Worm (Caenorhabditis elegans) whole organism, L3 larva: ENCODE data around the gene lim-6.

ENCODE experiments used
- ZK546.5 ChIP-seq: sonication (generic microtip); optimal IDR thresholded peaks from 2 replicates; lab custom pipeline; 2017; ENCODE audit warnings: missing biosample characterization, missing genetic modification characterization
- ama-1 ChIP-seq: fragments of 150-350 bp; optimal IDR thresholded peaks from 2 replicates; lab custom pipeline; 2018
- ceh-28 ChIP-seq: fragments of 150-350 bp; optimal IDR thresholded peaks from 2 replicates; lab custom pipeline; 2014; ENCODE audit warnings: missing biosample characterization, missing genetic modification reagents, missing genetic modification characterization
- egl-27 ChIP-seq: sonication (generic microtip); optimal IDR thresholded peaks from 4 replicates; lab custom pipeline; 2017; ENCODE audit warnings: missing biosample characterization, missing genetic modification reagents, missing genetic modification characterization
- egl-5 ChIP-seq: fragments of 150-350 bp; optimal IDR thresholded peaks from 2 replicates; lab custom pipeline; 2017; ENCODE audit warnings: missing biosample characterization, missing genetic modification reagents, missing genetic modification characterization, inconsistent platforms
- elt-2 ChIP-seq: sonication (generic microtip); optimal IDR thresholded peaks from 2 replicates; lab custom pipeline; 2016; ENCODE audit warnings: missing genetic modification reagents, mild to moderate bottlenecking, missing genetic modification characterization, missing compliant biosample characterization
- hmg-11 ChIP-seq: sonication (generic microtip); optimal IDR thresholded peaks from 2 replicates; lab custom pipeline; 2016; ENCODE audit warnings: missing genetic modification characterization, missing compliant biosample characterization
- jun-1 ChIP-seq: fragments of 150-350 bp; optimal IDR thresholded peaks from 2 replicates; lab custom pipeline; 2014; ENCODE audit warnings: missing biosample characterization, missing genetic modification reagents, missing genetic modification characterization
- lin-39 ChIP-seq: fragments of 150-350 bp; optimal IDR thresholded peaks from 2 replicates; lab custom pipeline; 2018; ENCODE audit warnings: missing biosample characterization, missing genetic modification reagents, missing genetic modification characterization
- lsy-12 ChIP-seq: sonication (generic microtip); optimal IDR thresholded peaks from 2 replicates; lab custom pipeline; 2016; ENCODE audit warnings: mild to moderate bottlenecking, missing genetic modification characterization, missing compliant biosample characterization
- mdl-1 ChIP-seq: fragments of 150-350 bp; optimal IDR thresholded peaks from 2 replicates; lab custom pipeline; 2014; ENCODE audit warnings: missing biosample characterization, missing genetic modification characterization
- mml-1 ChIP-seq: fragments of 150-350 bp; sonication (generic microtip); optimal IDR thresholded peaks from 3 replicates; lab custom pipeline; 2014; ENCODE audit warnings: missing biosample characterization, missing genetic modification characterization
- nfya-1 ChIP-seq: sonication (generic microtip); optimal IDR thresholded peaks from 2 replicates; lab custom pipeline; 2017; ENCODE audit warnings: missing genetic modification characterization, mild to moderate bottlenecking, missing compliant biosample characterization, antibody characterized with exemption, moderate library complexity; ENCODE audit not compliant: insufficient read depth
- nhr-11 ChIP-seq: fragments of 150-350 bp; optimal IDR thresholded peaks from 2 replicates; lab custom pipeline; 2014; ENCODE audit warnings: missing biosample characterization, missing genetic modification characterization
- nhr-237 ChIP-seq: fragments of 150-350 bp; optimal IDR thresholded peaks from 2 replicates; lab custom pipeline; 2014; ENCODE audit warnings: missing biosample characterization, missing genetic modification characterization
- nhr-67 ChIP-seq: fragments of 150-350 bp; optimal IDR thresholded peaks from 2 replicates; lab custom pipeline; 2014; ENCODE audit warnings: missing biosample characterization, missing genetic modification characterization
- nhr-76 ChIP-seq: fragments of 150-350 bp; sonication (generic microtip); optimal IDR thresholded peaks from 5 replicates; lab custom pipeline; 2014; ENCODE audit warnings: missing biosample characterization, missing genetic modification characterization
- nhr-77 ChIP-seq: fragments of 150-350 bp; optimal IDR thresholded peaks from 2 replicates; lab custom pipeline; 2014; ENCODE audit warnings: missing biosample characterization, missing genetic modification characterization
- pha-4 ChIP-seq: fragments of 150-350 bp; optimal IDR thresholded peaks from 2 replicates; lab custom pipeline; 2014; ENCODE audit warnings: missing biosample characterization, missing genetic modification reagents, missing genetic modification characterization
- pqm-1 ChIP-seq: fragments of 150-350 bp; optimal IDR thresholded peaks from 2 replicates; lab custom pipeline; 2017; ENCODE audit warnings: missing biosample characterization, missing genetic modification characterization, inconsistent platforms
- unc-39 ChIP-seq: sonication (generic microtip); optimal IDR thresholded peaks from 4 replicates; lab custom pipeline; 2017; ENCODE audit warnings: missing biosample characterization, missing genetic modification characterization
- unc-62 ChIP-seq: fragments of 150-350 bp; sonication (generic microtip); optimal IDR thresholded peaks from 4 replicates; lab custom pipeline; 2014; ENCODE audit warnings: missing biosample characterization, missing genetic modification reagents, missing genetic modification characterization
- zag-1 ChIP-seq: fragments of 150-350 bp; optimal IDR thresholded peaks from 2 replicates; lab custom pipeline; 2014; ENCODE audit warnings: missing biosample characterization, missing genetic modification characterization
- ztf-4 ChIP-seq: fragments of 150-350 bp; optimal IDR thresholded peaks from 2 replicates; lab custom pipeline; 2014; ENCODE audit warnings: missing biosample characterization, missing genetic modification characterization

lim-6 gene

DNA sequence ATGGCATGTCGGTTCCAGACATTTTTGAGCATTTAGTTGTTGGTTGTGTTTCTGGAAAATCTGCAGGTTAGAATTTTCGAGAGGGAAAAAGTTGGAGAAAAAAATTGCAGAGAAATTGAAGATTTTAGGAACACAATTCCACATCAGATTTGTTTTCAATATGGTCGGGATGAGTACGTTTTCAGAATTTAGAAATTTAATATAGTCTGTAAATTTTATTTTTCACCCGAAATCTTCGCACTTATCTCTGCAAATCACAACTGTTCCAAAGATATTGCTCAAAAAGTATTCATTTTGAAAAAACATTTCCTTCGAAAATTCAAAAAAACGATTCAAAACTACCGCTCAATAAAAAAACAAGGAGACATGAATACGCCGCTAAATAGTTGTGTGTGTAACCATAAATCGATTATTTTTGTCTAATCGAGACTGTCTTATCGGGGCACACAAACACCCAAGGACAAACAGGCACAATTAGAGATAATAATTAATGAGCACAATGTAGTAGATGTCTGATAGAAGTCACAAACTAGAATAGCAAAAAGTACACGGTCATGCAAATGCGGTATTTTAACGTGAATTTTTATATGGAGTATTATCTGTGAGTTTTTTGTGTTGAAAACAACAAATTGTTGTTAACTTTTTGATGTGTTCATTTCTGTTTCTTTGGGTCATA is 26.0 kb upstream of the lim-6 start, which contains the start of gene vpat-1:
vpat-1 (minus strand) TSS at position 51 of the 676 bp plus-strand sequence.
- peak; percentile 54 for TF ChIP-seq ceh-28 (tag; lab: Kevin White, UChicago)
- no peak for TF ChIP-seq unc-39 (tag; lab: Kevin White, UChicago)
- no peak for TF ChIP-seq mml-1 (tag; lab: Kevin White, UChicago)
- peak; percentile 89 for TF ChIP-seq elt-2 (tag; lab: Kevin White, UChicago)
- no peak for TF ChIP-seq unc-62
- TF ChIP-seq ama-1 (lab: Kevin White, UChicago): no peak
- no peak for TF ChIP-seq nhr-11 (tag; lab: Kevin White, UChicago)
- peak; percentile 86 for TF ChIP-seq pqm-1 (tag; lab: Kevin White, UChicago)
- no peak for TF ChIP-seq egl-27 (tag; lab: Kevin White, UChicago)

DNA sequence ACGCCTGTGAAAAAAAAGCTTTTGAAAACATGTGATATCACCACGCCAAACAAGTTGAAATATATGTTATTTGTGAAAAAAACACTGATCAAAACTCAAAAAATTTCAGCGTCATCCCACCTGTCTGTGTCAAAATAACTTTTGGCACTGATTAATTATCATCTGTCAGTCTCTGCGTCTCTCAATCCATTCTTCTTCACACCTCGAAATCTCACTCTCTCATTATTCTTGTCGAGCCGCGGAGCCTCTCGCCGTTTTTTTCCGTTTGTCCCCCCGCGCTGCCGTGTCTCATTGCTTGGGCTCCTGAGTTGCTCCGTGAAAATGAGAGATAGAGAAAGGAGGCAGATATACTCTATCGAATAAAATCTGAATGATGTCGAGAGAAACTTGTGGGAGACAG is 21.2 kb upstream of the lim-6 start:
- TF ChIP-seq mdl-1 (tag; lab: Kevin White, UChicago): no peak
- peak; percentile 28 for TF ChIP-seq nfya-1 (tag; lab: Kevin White, UChicago)
- TF ChIP-seq nhr-67 (tag; lab: Kevin White, UChicago): no peak
- TF ChIP-seq zag-1 (tag; lab: Kevin White, UChicago): no peak
- TF ChIP-seq egl-5 (tag; lab: Kevin White, UChicago): peak; percentile 19
- TF ChIP-seq pqm-1 (tag; lab: Kevin White, UChicago): no peak
- TF ChIP-seq unc-39 (tag; lab: Kevin White, UChicago): no peak
- peak; percentile 44 for TF ChIP-seq lin-39

DNA sequence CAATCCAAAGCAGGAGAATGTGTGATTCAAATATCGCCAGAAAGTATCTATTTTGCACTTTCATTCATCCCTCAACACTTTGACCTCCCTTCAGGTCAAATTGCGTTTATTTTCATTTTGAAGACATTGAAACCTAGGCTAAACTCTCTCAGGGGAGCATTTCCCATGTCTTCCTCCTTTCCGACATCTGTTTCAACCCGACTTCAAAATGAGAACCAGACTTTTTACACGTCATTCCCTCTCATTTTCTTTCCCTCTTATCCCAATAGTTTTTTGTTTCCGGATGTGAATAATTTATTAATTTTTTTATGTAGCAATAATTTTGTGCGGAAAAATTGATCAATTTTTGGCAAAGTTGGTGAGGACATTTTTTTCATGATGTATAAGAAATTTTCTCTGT is 19.3 kb upstream of the lim-6 start:
- TF ChIP-seq hmg-11: no peak
- no peak for TF ChIP-seq nhr-11 (tag; lab: Kevin White, UChicago)
- no peak for TF ChIP-seq lsy-12 (tag; lab: Kevin White, UChicago)
- TF ChIP-seq nhr-76: no peak
- TF ChIP-seq unc-39 (tag; lab: Kevin White, UChicago): no peak

DNA sequence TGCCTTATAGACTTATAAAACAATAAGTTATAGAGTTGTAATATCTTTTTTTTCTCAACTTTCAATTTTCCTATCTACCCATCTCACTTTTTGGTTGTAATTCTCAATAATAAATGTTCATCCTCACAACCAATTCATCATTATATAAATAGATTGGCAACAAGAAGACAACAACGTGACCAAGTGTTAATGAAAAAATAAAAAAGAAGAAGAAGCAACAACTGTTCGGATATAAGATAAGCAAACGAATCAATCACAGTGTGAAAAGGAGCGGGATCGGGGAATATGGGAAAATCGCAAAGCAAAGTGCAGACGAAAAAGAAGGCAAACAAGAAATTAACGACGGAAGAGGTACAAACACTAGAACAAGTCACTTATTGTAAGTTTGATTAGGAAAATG is 18.3 kb upstream of the lim-6 start, which contains the start of gene ncs-3:
ncs-3 (plus strand) TSS at position 153 of the 400 bp plus-strand sequence.
- TF ChIP-seq nfya-1 (tag; lab: Kevin White, UChicago) (peak; percentile 18), ZK546.5 (tag; lab: Kevin White, UChicago) (no peak), egl-5 (tag; lab: Kevin White, UChicago) (peak; percentile 33)

DNA sequence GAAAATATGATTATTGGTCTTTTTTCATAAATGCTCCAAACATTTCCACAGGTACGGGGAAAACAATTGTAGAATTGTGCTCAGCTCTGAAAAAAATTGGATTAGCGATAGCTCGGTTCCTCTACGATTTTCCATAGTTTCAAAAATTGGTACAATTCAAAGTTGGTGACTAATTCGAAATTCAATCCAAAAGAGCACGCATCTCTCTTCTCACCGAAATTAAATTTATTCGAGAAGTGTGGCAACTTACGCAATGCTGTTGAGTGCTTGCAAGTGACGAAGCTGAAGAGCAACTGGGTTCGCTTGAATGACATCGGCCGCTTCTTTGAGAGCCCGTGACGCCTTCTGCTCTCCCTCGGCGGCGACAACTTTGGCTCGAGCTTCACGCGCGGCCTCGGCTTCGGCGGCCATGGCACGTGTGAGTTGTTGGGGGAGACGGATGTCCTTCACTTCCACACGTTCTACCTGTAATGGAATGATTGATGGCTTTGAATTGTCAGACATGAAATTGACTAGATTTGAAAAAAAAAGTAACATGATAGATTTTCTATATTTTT is 14.4 kb upstream of the lim-6 start:
- TF ChIP-seq nhr-237 (tag; lab: Kevin White, UChicago) (no peak), egl-27 (tag; lab: Kevin White, UChicago) (no peak), jun-1 (tag; lab: Kevin White, UChicago) (no peak), pha-4 (tag; lab: Kevin White, UChicago) (no peak), nhr-67 (tag; lab: Kevin White, UChicago) (no peak), hmg-11 (peak; percentile 0)

DNA sequence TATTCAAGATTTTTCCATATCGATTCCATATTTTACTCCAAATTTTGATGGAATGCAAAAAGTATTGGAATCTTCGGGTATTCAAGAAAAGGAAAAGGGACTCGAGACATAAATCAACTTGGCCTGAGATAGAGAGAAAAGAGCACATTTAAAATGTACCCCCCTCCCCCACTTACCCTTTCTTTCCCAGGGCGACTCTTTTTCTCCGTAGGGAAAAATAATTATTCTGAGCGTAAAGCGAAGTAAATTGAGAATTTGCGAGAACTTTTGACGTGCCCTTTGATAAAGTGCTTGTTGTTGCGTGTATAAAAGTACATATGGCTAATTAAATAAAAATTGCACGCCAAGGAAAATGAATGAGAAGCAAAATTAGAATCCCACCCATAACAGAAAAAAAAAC is 11.5 kb upstream of the lim-6 start:
- TF ChIP-seq lin-39 (peak; percentile 25), mml-1 (tag; lab: Kevin White, UChicago) (no peak), nfya-1 (tag; lab: Kevin White, UChicago) (peak; percentile 25)

DNA sequence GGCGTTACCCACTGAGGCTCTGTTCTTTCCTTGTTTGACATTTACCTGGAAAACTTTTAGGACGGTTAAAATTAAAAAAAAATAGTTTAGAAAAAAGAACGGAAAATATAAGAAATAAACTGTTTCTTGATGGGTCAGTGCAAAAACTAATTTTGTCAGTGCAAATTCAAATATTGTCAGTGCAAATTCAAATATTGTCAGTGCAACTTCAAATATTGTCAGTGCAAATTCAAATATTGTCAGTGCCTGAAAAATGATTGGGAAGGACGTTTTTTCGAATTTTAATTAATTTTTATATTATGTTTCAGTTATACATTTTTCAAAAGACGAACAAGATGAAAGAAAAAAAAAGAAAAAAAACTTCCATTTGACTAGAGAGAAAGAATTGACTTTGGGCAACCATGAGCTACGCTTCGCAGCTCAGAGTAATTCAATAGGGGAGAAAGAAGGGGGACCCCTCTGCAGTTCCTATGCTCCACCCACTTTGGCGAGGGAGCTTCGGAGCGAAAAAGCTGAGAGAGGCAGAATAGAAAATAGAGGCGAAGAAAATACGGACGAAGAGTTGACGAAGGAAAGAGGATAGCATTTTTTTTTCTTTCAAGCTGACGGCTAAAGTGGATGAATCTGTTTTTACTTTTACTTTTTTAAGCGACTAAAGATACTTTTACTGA is 9.7 kb upstream of the lim-6 start, which contains the start of gene unc-1:
unc-1 (minus strand) TSS at position 51 of the 671 bp plus-strand sequence.
- TF ChIP-seq ztf-4 (tag; lab: Kevin White, UChicago): no peak
- TF ChIP-seq hmg-11: peak; percentile 82
- no peak for TF ChIP-seq nhr-77 (tag; lab: Kevin White, UChicago)
- peak; percentile 59 for TF ChIP-seq nfya-1 (tag; lab: Kevin White, UChicago)
- TF ChIP-seq lin-39: peak; percentile 64
